Worm (Caenorhabditis elegans) whole organism, late embryonic: ENCODE measurements around the gene mtcu-2.

Experiments used
- C08G9.2 ChIP-seq: sonication (generic microtip); optimal IDR thresholded peaks from 2 replicates; lab custom pipeline; 2016; ENCODE audit warnings: mild to moderate bottlenecking, missing genetic modification characterization, moderate library complexity, missing compliant biosample characterization
- ceh-18 ChIP-seq: sonication (generic microtip); optimal IDR thresholded peaks from 2 replicates; lab custom pipeline; 2016; ENCODE audit warnings: missing genetic modification characterization, missing compliant biosample characterization
- ets-4 ChIP-seq: sonication (generic microtip); optimal IDR thresholded peaks from 2 replicates; lab custom pipeline; 2016; ENCODE audit warnings: missing genetic modification characterization, missing compliant biosample characterization
- hlh-8 ChIP-seq: sonication (generic microtip); optimal IDR thresholded peaks from 2 replicates; lab custom pipeline; 2016; ENCODE audit warnings: missing genotype, missing genetic modification characterization, missing compliant biosample characterization
- nhr-11 ChIP-seq: fragments of 150-350 bp; optimal IDR thresholded peaks from 2 replicates; lab custom pipeline; 2014; ENCODE audit warnings: missing biosample characterization, missing genetic modification characterization
- nhr-232 ChIP-seq: sonication (generic microtip); optimal IDR thresholded peaks from 2 replicates; lab custom pipeline; 2016; ENCODE audit warnings: missing genetic modification characterization, missing compliant biosample characterization

- TF ChIP-seq hlh-8 (tag; lab: Kevin White, UChicago): no peak
- no peak for TF ChIP-seq nhr-11
- no peak for TF ChIP-seq ets-4 (tag; lab: Kevin White, UChicago)
- no peak for TF ChIP-seq C08G9.2
- no peak for TF ChIP-seq nhr-232 (tag; lab: Kevin White, UChicago)
- TF ChIP-seq ceh-18 (tag; lab: Kevin White, UChicago): no peak
Observed at ce11 chrII:10051485-10051884, 18.5 kb upstream of the mtcu-2 start.
